Worm (Caenorhabditis elegans) whole organism, L2 larva: Measurements from ENCODE around the gene C45G9.11.

Experiments
- C34F6.9 ChIP-seq: fragments of 150-350 bp; optimal IDR thresholded peaks from 2 replicates; lab custom pipeline; 2014; ENCODE audit warnings: missing biosample characterization, missing genetic modification characterization
- F13H6.1 ChIP-seq: sonication (generic microtip); optimal IDR thresholded peaks from 2 replicates; lab custom pipeline; 2016; ENCODE audit warnings: missing genetic modification characterization, missing compliant biosample characterization
- R02D3.7 ChIP-seq: fragments of 150-350 bp; optimal IDR thresholded peaks from 2 replicates; lab custom pipeline; 2014; ENCODE audit warnings: missing biosample characterization, missing genetic modification characterization
- Y55F3AM.14 ChIP-seq: fragments of 200-800 bp; sonication (Bioruptor generic); optimal IDR thresholded peaks from 2 replicates; lab custom pipeline; 2018; ENCODE audit warnings: mild to moderate bottlenecking, missing genetic modification characterization, missing compliant biosample characterization
- ZK546.5 ChIP-seq: sonication (generic microtip); optimal IDR thresholded peaks from 2 replicates; lab custom pipeline; 2017; ENCODE audit warnings: missing biosample characterization, missing genetic modification characterization
- alr-1 ChIP-seq: fragments of 150-350 bp; optimal IDR thresholded peaks from 2 replicates; lab custom pipeline; 2014; ENCODE audit warnings: missing biosample characterization, missing genetic modification characterization
- aly-2 ChIP-seq: fragments of 150-350 bp; optimal IDR thresholded peaks from 2 replicates; lab custom pipeline; 2014; ENCODE audit warnings: missing biosample characterization, missing genetic modification characterization
- ama-1 ChIP-seq: fragments of 150-350 bp; optimal IDR thresholded peaks from 2 replicates; lab custom pipeline; 2018; ENCODE audit warnings: inconsistent platforms
- blmp-1 ChIP-seq: sonication (generic microtip); optimal IDR thresholded peaks from 2 replicates; lab custom pipeline; 2017; ENCODE audit warnings: missing genetic modification characterization, mild to moderate bottlenecking, missing compliant biosample characterization, antibody characterized with exemption, moderate library complexity; ENCODE audit not compliant: insufficient read depth
- ceh-16 ChIP-seq: fragments of 150-350 bp; optimal IDR thresholded peaks from 2 replicates; lab custom pipeline; 2014; ENCODE audit warnings: missing biosample characterization, missing genetic modification characterization
- ceh-82 ChIP-seq: fragments of 150-350 bp; optimal IDR thresholded peaks from 2 replicates; lab custom pipeline; 2014; ENCODE audit warnings: missing biosample characterization, missing genetic modification characterization
- crh-2 ChIP-seq: sonication (generic microtip); optimal IDR thresholded peaks from 2 replicates; lab custom pipeline; 2017; ENCODE audit warnings: missing biosample characterization, missing genetic modification characterization
- dmd-4 ChIP-seq: sonication (generic microtip); optimal IDR thresholded peaks from 2 replicates; lab custom pipeline; 2017; ENCODE audit warnings: missing biosample characterization, missing genetic modification characterization
- egl-27 ChIP-seq: sonication (generic microtip); optimal IDR thresholded peaks from 3 replicates; lab custom pipeline; 2017; ENCODE audit warnings: missing biosample characterization, missing genetic modification reagents, missing genetic modification characterization
- elt-1 ChIP-seq: fragments of 150-350 bp; optimal IDR thresholded peaks from 2 replicates; lab custom pipeline; 2014; ENCODE audit warnings: missing biosample characterization, missing genetic modification characterization
- elt-3 ChIP-seq: sonication (generic microtip); optimal IDR thresholded peaks from 2 replicates; lab custom pipeline; 2017; ENCODE audit warnings: missing biosample characterization, missing genetic modification characterization
- fos-1 ChIP-seq: fragments of 150-350 bp; optimal IDR thresholded peaks from 2 replicates; lab custom pipeline; 2014; ENCODE audit warnings: missing biosample characterization, missing genetic modification characterization
- gmeb-1 ChIP-seq: fragments of 150-350 bp; optimal IDR thresholded peaks from 2 replicates; lab custom pipeline; 2014; ENCODE audit warnings: missing biosample characterization, missing genetic modification characterization
- lin-11 ChIP-seq: fragments of 150-350 bp; sonication (generic microtip); optimal IDR thresholded peaks from 2 replicates; lab custom pipeline; 2014; ENCODE audit warnings: missing biosample characterization, missing genetic modification characterization, inconsistent platforms, mixed read lengths
- lin-13 ChIP-seq: fragments of 150-350 bp; optimal IDR thresholded peaks from 2 replicates; lab custom pipeline; 2014; ENCODE audit warnings: missing biosample characterization, missing genetic modification reagents, missing genetic modification characterization
- lin-39 ChIP-seq: fragments of 150-350 bp; optimal IDR thresholded peaks from 2 replicates; lab custom pipeline; 2014; ENCODE audit warnings: missing biosample characterization, missing genetic modification reagents, missing genetic modification characterization
- lsy-2 ChIP-seq, 2 experiments: fragments of 150-350 bp in 1 of 2; sonication (generic microtip) in 1 of 2; optimal IDR thresholded peaks; 2 replicates each; lab custom pipeline; 2014 to 2017; ENCODE audit warnings: missing biosample characterization in 2 of 2, missing genetic modification characterization in 2 of 2
- mab-5 ChIP-seq: fragments of 150-350 bp; optimal IDR thresholded peaks from 2 replicates; lab custom pipeline; 2014; ENCODE audit warnings: missing biosample characterization, missing genetic modification characterization
- mbf-1 ChIP-seq: sonication (generic microtip); optimal IDR thresholded peaks from 2 replicates; lab custom pipeline; 2017; ENCODE audit warnings: missing biosample characterization, missing genetic modification characterization
- mdl-1 ChIP-seq, 2 experiments: fragments of 150-350 bp in 1 of 2; sonication (generic microtip) in 1 of 2; optimal IDR thresholded peaks; 2 replicates each; lab custom pipeline; 2017; ENCODE audit warnings: missing biosample characterization in 2 of 2, missing genetic modification characterization in 2 of 2
- nhr-10 ChIP-seq: sonication (generic microtip); optimal IDR thresholded peaks from 2 replicates; lab custom pipeline; 2017; ENCODE audit warnings: missing biosample characterization, missing genetic modification characterization
- nhr-12 ChIP-seq: fragments of 150-350 bp; optimal IDR thresholded peaks from 2 replicates; lab custom pipeline; 2014; ENCODE audit warnings: missing biosample characterization, missing genetic modification characterization
- nhr-129 ChIP-seq: fragments of 150-350 bp; optimal IDR thresholded peaks from 2 replicates; lab custom pipeline; 2014; ENCODE audit warnings: missing biosample characterization, missing genetic modification characterization
- nhr-21 ChIP-seq: fragments of 150-350 bp; optimal IDR thresholded peaks from 2 replicates; lab custom pipeline; 2014; ENCODE audit warnings: missing biosample characterization, missing genetic modification characterization
- nhr-23 ChIP-seq: fragments of 150-350 bp; optimal IDR thresholded peaks from 2 replicates; lab custom pipeline; 2014; ENCODE audit warnings: missing biosample characterization, missing genetic modification reagents, missing genetic modification characterization
- nhr-237 ChIP-seq: fragments of 150-350 bp; optimal IDR thresholded peaks from 2 replicates; lab custom pipeline; 2014; ENCODE audit warnings: missing biosample characterization, missing genetic modification characterization
- nhr-25 ChIP-seq: fragments of 150-350 bp; sonication (generic microtip); optimal IDR thresholded peaks from 3 replicates; lab custom pipeline; 2014; ENCODE audit warnings: missing biosample characterization, missing genetic modification characterization
- nhr-6 ChIP-seq: fragments of 150-350 bp; optimal IDR thresholded peaks from 2 replicates; lab custom pipeline; 2014; ENCODE audit warnings: missing biosample characterization, missing genetic modification characterization
- peb-1 ChIP-seq: fragments of 150-350 bp; optimal IDR thresholded peaks from 2 replicates; lab custom pipeline; 2014; ENCODE audit warnings: missing biosample characterization, missing genetic modification characterization
- sem-4 ChIP-seq: fragments of 150-350 bp; optimal IDR thresholded peaks from 2 replicates; lab custom pipeline; 2014; ENCODE audit warnings: missing biosample characterization, missing genetic modification reagents, missing genetic modification characterization
- sma-3 ChIP-seq: sonication (generic microtip); optimal IDR thresholded peaks from 2 replicates; lab custom pipeline; 2016; ENCODE audit warnings: missing genetic modification reagents, missing genetic modification characterization, missing compliant biosample characterization
- sma-9 ChIP-seq, 2 experiments: fragments of 150-350 bp in 1 of 2; sonication (generic microtip) in 1 of 2; optimal IDR thresholded peaks; 2 replicates each; lab custom pipeline; 2014 to 2016; ENCODE audit warnings: missing genetic modification characterization in 2 of 2, mild to moderate bottlenecking in 1 of 2, missing biosample characterization in 1 of 2, missing compliant biosample characterization in 1 of 2, missing genetic modification reagents in 1 of 2, moderate library complexity in 1 of 2
- snpc-4 ChIP-seq: fragments of 150-350 bp; optimal IDR thresholded peaks from 2 replicates; lab custom pipeline; 2014; ENCODE audit warnings: missing biosample characterization, missing genetic modification characterization
- unc-39 ChIP-seq: fragments of 150-350 bp; optimal IDR thresholded peaks from 2 replicates; lab custom pipeline; 2014; ENCODE audit warnings: missing biosample characterization, missing genetic modification characterization
- unc-55 ChIP-seq: fragments of 150-350 bp; sonication (generic microtip); optimal IDR thresholded peaks from 3 replicates; lab custom pipeline; 2014; ENCODE audit warnings: missing biosample characterization, missing genetic modification reagents, missing genetic modification characterization
- unc-62 ChIP-seq: fragments of 150-350 bp; optimal IDR thresholded peaks from 2 replicates; lab custom pipeline; 2014; ENCODE audit warnings: missing biosample characterization, missing genetic modification reagents, missing genetic modification characterization
- zag-1 ChIP-seq: fragments of 150-350 bp; optimal IDR thresholded peaks from 2 replicates; lab custom pipeline; 2014; ENCODE audit warnings: missing biosample characterization, missing genetic modification characterization
- ztf-1 ChIP-seq: fragments of 200-800 bp; sonication (Bioruptor generic); conservative IDR thresholded peaks from 2 replicates; pipeline ENCODE4 v1.3.6; 2022; ENCODE audit warnings: missing genetic modification characterization, missing compliant biosample characterization
- ztf-11 ChIP-seq: sonication (generic microtip); optimal IDR thresholded peaks from 2 replicates; lab custom pipeline; 2017; ENCODE audit warnings: missing biosample characterization, missing genetic modification characterization
- ztf-4 ChIP-seq: fragments of 150-350 bp; optimal IDR thresholded peaks from 2 replicates; lab custom pipeline; 2014; ENCODE audit warnings: missing biosample characterization, missing genetic modification characterization

Gene C45G9.11

ce11 chrIII:5068675-5069233 lies at the start of gene C45G9.11, which contains the start of gene C45G9.2:
Gene C45G9.11 (minus strand): TSS chrIII:5068725.
Gene C45G9.2 (plus strand): TSS chrIII:5069066.
- no peak for TF ChIP-seq lin-39 (tag; lab: Kevin White, UChicago)
- no peak for TF ChIP-seq nhr-12 (tag; lab: Kevin White, UChicago)
- peak; percentile 81 for TF ChIP-seq unc-55
- no peak for TF ChIP-seq ama-1 (lab: Kevin White, UChicago)
- TF ChIP-seq crh-2 (tag; lab: Kevin White, UChicago), result peak; percentile 43
- TF ChIP-seq nhr-10, result no peak
- peak; percentile 11 for TF ChIP-seq lin-11
- TF ChIP-seq elt-3 (tag; lab: Kevin White, UChicago), result no peak
- no peak for TF ChIP-seq nhr-21
- TF ChIP-seq lsy-2 (tag; optimal IDR thresholded peaks at IDR 0.05; lab: Kevin White, UChicago), result peak; percentile 71 to 85
- peak; percentile 94 for TF ChIP-seq gmeb-1 (tag; lab: Kevin White, UChicago)
- TF ChIP-seq sem-4 (tag; lab: Kevin White, UChicago), result no peak
- TF ChIP-seq R02D3.7 (tag; lab: Kevin White, UChicago), result peak; percentile 11
- peak; percentile 88 for TF ChIP-seq sma-9 (GFP tag; optimal IDR thresholded peaks at IDR 0.05; lab: Kevin White, UChicago)
- TF ChIP-seq sma-9 (tag; optimal IDR thresholded peaks at IDR 0.05; lab: Kevin White, UChicago), result no peak
- no peak for TF ChIP-seq egl-27 (tag; lab: Kevin White, UChicago)
- TF ChIP-seq lin-13 (GFP tag; lab: Kevin White, UChicago), result peak; percentile 74
- TF ChIP-seq unc-62, result no peak
- TF ChIP-seq ztf-4, result peak; percentile 43
- no peak for TF ChIP-seq ZK546.5 (tag; lab: Kevin White, UChicago)
- no peak for TF ChIP-seq nhr-25 (tag; lab: Kevin White, UChicago)
- TF ChIP-seq nhr-6 (tag; lab: Kevin White, UChicago), result peak; percentile 52
- TF ChIP-seq mdl-1 (tag; optimal IDR thresholded peaks at IDR 0.05; lab: Kevin White, UChicago), result no peak
- peak; percentile 42 for TF ChIP-seq snpc-4 (tag; lab: Kevin White, UChicago)
- no peak for TF ChIP-seq nhr-23 (tag; lab: Kevin White, UChicago)
- TF ChIP-seq Y55F3AM.14 (GFP tag; lab: Kevin White, UChicago), result no peak
- no peak for TF ChIP-seq peb-1 (tag; lab: Kevin White, UChicago)
- peak; percentile 52 for TF ChIP-seq mab-5
- TF ChIP-seq blmp-1 (tag; lab: Kevin White, UChicago), result no peak
- no peak for TF ChIP-seq aly-2 (tag; lab: Kevin White, UChicago)
- TF ChIP-seq C34F6.9 (tag; lab: Kevin White, UChicago), result peak; percentile 75
- TF ChIP-seq mbf-1 (tag; lab: Kevin White, UChicago), result no peak
- TF ChIP-seq F13H6.1 (tag; lab: Kevin White, UChicago), result peak; percentile 73
- no peak for TF ChIP-seq ceh-82 (tag; lab: Kevin White, UChicago)
- no peak for TF ChIP-seq ztf-11 (tag; lab: Kevin White, UChicago)
- no peak for TF ChIP-seq ceh-16 (tag; lab: Kevin White, UChicago)
- no peak for TF ChIP-seq ztf-1
- TF ChIP-seq elt-1, result no peak
- TF ChIP-seq alr-1 (tag; lab: Kevin White, UChicago), result no peak
- no peak for TF ChIP-seq nhr-237
- TF ChIP-seq fos-1, result no peak
- peak; percentile 20 for TF ChIP-seq nhr-129
- no peak for TF ChIP-seq dmd-4 (tag; lab: Kevin White, UChicago)
- no peak for TF ChIP-seq unc-39
- TF ChIP-seq sma-3, result peak; percentile 83
- TF ChIP-seq zag-1, result no peak
- TF ChIP-seq, all 48 proteins: peak for 16

DNA sequence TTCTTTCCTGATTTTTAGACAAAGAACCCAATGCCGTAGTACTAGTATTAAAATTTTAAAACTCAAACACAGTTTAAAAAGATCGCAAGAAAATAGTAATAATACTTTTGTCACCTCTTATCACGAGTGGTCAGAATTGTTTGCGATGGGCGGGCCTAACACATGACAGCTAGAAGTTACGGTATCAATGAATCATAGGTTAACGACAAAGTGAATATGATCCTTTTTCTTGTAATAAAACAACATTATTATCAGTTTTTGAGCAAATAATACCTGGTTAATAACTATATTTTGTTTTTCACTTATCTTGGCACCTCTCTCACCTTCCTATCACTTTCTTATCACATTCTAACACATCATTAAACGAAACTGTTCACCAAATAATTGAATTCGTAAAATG lies 44.5 kb upstream of the C45G9.11 start:
- TF ChIP-seq snpc-4 (tag; lab: Kevin White, UChicago) (no peak), fos-1 (peak; percentile 44)
